Worm (Caenorhabditis elegans): ENCODE results near the gene srd-23.
A peak's percentile ranks its signal among the peaks of the same experiment; 100 is the strongest.

srd-23 gene

DNA sequence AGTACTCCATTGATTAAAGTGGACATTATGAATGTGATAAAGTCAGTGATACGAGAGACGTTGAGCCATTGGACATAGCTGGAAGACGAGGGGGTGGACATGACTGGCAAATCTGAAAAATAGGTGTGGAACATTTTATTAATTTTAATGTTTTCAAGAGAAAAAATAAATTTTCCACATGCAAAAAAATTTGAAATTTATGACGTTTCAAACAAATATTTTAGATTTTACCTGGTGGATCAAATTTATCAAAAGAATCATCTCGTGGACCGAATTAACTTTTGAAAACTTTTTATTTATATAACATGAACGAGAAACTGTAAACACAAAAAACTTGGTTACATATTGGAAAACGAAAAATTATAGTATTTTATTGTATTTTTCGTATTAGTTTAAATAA is 32.6 kb upstream of the srd-23 start, which contains the start of gene str-78:
Gene str-78, minus strand, starts transcription at position 101 of the 400 bp plus-strand sequence.
- no peak for TF ChIP-seq B0336.3 (GFP tag; IDR thresholded peaks at IDR 0.05)
- no peak for TF ChIP-seq let-526 (GFP tag; IDR thresholded peaks at IDR 0.05)
- no peak for TF ChIP-seq aptf-2 (GFP tag; conservative IDR thresholded peaks at IDR 0.05)
- TF ChIP-seq hlh-12 (tag; optimal IDR thresholded peaks at IDR 0.05): no peak
- no peak for TF ChIP-seq Y56A3A.18 (GFP tag; IDR thresholded peaks at IDR 0.05)
- TF ChIP-seq zfh-2 (GFP tag; conservative IDR thresholded peaks at IDR 0.05): no peak
- no peak for TF ChIP-seq dpl-1 (GFP tag; optimal IDR thresholded peaks at IDR 0.05)
- TF ChIP-seq him-1 (tag; optimal IDR thresholded peaks at IDR 0.05): no peak
- TF ChIP-seq mxl-1 (tag; optimal IDR thresholded peaks at IDR 0.05): no peak
- no peak for TF ChIP-seq rcor-1 (GFP tag; IDR thresholded peaks at IDR 0.05)
- no peak for TF ChIP-seq mes-4 (tag; optimal IDR thresholded peaks at IDR 0.05)
- TF ChIP-seq chd-7 (tag; optimal IDR thresholded peaks at IDR 0.05): no peak
- TF ChIP-seq F57A8.1 (GFP tag; optimal IDR thresholded peaks at IDR 0.05): no peak
- no peak for TF ChIP-seq ztf-25 (GFP tag; IDR thresholded peaks at IDR 0.05)
- TF ChIP-seq repo-1 (tag; optimal IDR thresholded peaks at IDR 0.05): no peak
- no peak for TF ChIP-seq K12H6.12 (tag; optimal IDR thresholded peaks at IDR 0.05)
- TF ChIP-seq nhr-90 (tag; optimal IDR thresholded peaks at IDR 0.05): no peak
- no peak for TF ChIP-seq T07F8.4 (tag; optimal IDR thresholded peaks at IDR 0.05)

- no peak for TF ChIP-seq snpc-4 (GFP tag; optimal IDR thresholded peaks at IDR 0.05)
- TF ChIP-seq snpc-4 (tag; optimal IDR thresholded peaks at IDR 0.05): peak in 1 of 4 experiments; percentile 45
- no peak for TF ChIP-seq ztf-28 (GFP tag; IDR thresholded peaks at IDR 0.05)
- TF ChIP-seq tbp1 (GFP tag; optimal IDR thresholded peaks at IDR 0.05): no peak
- no peak for TF ChIP-seq let-607 (tag; optimal IDR thresholded peaks at IDR 0.05)
- TF ChIP-seq attf-6 (GFP tag; IDR thresholded peaks at IDR 0.05): peak; percentile 76; the same call in 1 of the 2 replicates
Observed at ce11 chrIV:15165602-15166001, 14.1 kb upstream of the srd-23 start.

- TF ChIP-seq dox-1 (GFP tag; IDR thresholded peaks at IDR 0.05) (peak; percentile 73; the same call in 1 of the 2 replicates), hsf-1 (GFP tag; IDR thresholded peaks at IDR 0.05) (peak; percentile 96), attf-6 (GFP tag; IDR thresholded peaks at IDR 0.05) (peak; percentile 45; the same call in 1 of the 2 replicates)
Observed at ce11 chrIV:15166678-15167077, 13.0 kb upstream of the srd-23 start.

DNA sequence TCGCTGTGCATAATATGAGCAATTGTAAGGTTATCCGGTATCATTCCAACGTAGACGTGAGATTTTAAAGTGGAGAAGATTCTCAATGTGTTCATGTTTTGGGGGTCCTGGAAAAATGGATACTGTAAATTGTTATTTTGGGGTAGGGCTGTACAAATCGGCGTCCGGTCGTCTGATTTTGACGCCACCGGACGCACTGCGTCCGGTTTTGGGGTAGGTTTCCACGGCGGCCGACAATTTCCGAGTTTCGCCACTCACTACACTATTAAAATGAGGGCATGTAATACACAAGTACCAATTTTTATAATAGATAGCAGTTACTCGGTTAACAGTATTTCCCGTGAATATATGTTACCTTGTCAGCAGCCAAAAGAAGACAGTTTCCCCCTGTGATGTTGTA is 11.3 kb upstream of the srd-23 start:
- TF ChIP-seq mel-28 (tag; optimal IDR thresholded peaks at IDR 0.05; ENCODE audit: borderline replicate concordance) (no peak), D2030.7 (GFP tag; IDR thresholded peaks at IDR 0.05) (peak; percentile 35; the same call in 1 of the 2 replicates), egrh-3 (GFP tag; IDR thresholded peaks at IDR 0.05) (no peak), ztf-26 (tag; optimal IDR thresholded peaks at IDR 0.05) (no peak), ztf-6 (GFP tag; IDR thresholded peaks at IDR 0.05) (no peak), madf-6 (GFP tag; IDR thresholded peaks at IDR 0.05) (no peak; the same call in none of the 2 replicates), xnd-1 (tag; optimal IDR thresholded peaks at IDR 0.05) (no peak), nfya-2 (GFP tag; IDR thresholded peaks at IDR 0.05) (no peak), ztf-25 (GFP tag; IDR thresholded peaks at IDR 0.05) (no peak), C06A6.2 (GFP tag; conservative IDR thresholded peaks at IDR 0.05) (no peak), tbp1 (GFP tag; optimal IDR thresholded peaks at IDR 0.05) (peak; percentile 42), chd-7 (tag; optimal IDR thresholded peaks at IDR 0.05) (no peak), attf-6 (GFP tag; IDR thresholded peaks at IDR 0.05) (peak; percentile 98), hlh-12 (tag; optimal IDR thresholded peaks at IDR 0.05) (no peak), F52B5.7 (tag; optimal IDR thresholded peaks at IDR 0.05) (no peak), snpc-1.1 (tag; optimal IDR thresholded peaks at IDR 0.05; ENCODE audit: insufficient read depth) (peak; percentile 85), rec-8 (tag; optimal IDR thresholded peaks at IDR 0.05) (no peak), madf-8 (GFP tag; conservative IDR thresholded peaks at IDR 0.05) (no peak), ceh-58 (GFP tag; IDR thresholded peaks at IDR 0.05) (no peak), fkh-3 (tag; optimal IDR thresholded peaks at IDR 0.05) (no peak), K12H6.12 (tag; optimal IDR thresholded peaks at IDR 0.05) (no peak), snpc-4 (GFP tag; optimal IDR thresholded peaks at IDR 0.05) (peak; percentile 89), snpc-4 (tag; optimal IDR thresholded peaks at IDR 0.05) (peak; percentile 83 to 95 (median 92)), F39B2.1 (GFP tag; IDR thresholded peaks at IDR 0.05) (no peak), nfya-1 (tag; optimal IDR thresholded peaks at IDR 0.05; ENCODE audit: borderline replicate concordance, insufficient read depth) (no peak), K11D2.4 (GFP tag; IDR thresholded peaks at IDR 0.05) (no peak)

All from whole organism, young adult.